Fruit fly (Drosophila melanogaster): ENCODE results near the gene Thor.

dm6 chr2L:3438078-3438477 lies 40.2 kb upstream of the Thor start:
- no peak for TF ChIP-seq dmrt93B (GFP tag; optimal IDR thresholded peaks at IDR 0.05)
- no peak for TF ChIP-seq woc (GFP tag; optimal IDR thresholded peaks at IDR 0.05)
- TF ChIP-seq pan (optimal IDR thresholded peaks at IDR 0.05) = no peak
- TF ChIP-seq Abd-B (GFP tag; optimal IDR thresholded peaks at IDR 0.05) = no peak

All from whole organism, wandering third instar larva.